Worm (Caenorhabditis elegans) whole organism, L3 larva: Measurements from ENCODE around the gene T26C12.2.

Experiments
- R02D3.7 ChIP-seq: fragments of 150-350 bp; optimal IDR thresholded peaks from 2 replicates; lab custom pipeline; 2014; ENCODE audit warnings: missing biosample characterization, missing genetic modification characterization
- elt-3 ChIP-seq, 3 experiments: fragments of 150-350 bp in 1 of 3; sonication (generic microtip) in 2 of 3; optimal IDR thresholded peaks; 2 replicates in 2 of 3; 4 replicates in 1 of 3; lab custom pipeline; 2014 to 2017; ENCODE audit warnings: missing biosample characterization in 3 of 3, missing genetic modification characterization in 3 of 3
- fkh-10 ChIP-seq: sonication (generic microtip); optimal IDR thresholded peaks from 2 replicates; lab custom pipeline; 2017; ENCODE audit warnings: missing biosample characterization, missing genetic modification reagents, missing genetic modification characterization
- mdl-1 ChIP-seq: fragments of 150-350 bp; optimal IDR thresholded peaks from 2 replicates; lab custom pipeline; 2014; ENCODE audit warnings: missing biosample characterization, missing genetic modification characterization
- nhr-12 ChIP-seq: fragments of 150-350 bp; optimal IDR thresholded peaks from 2 replicates; lab custom pipeline; 2014; ENCODE audit warnings: missing biosample characterization, missing genetic modification characterization
- nhr-237 ChIP-seq: fragments of 150-350 bp; optimal IDR thresholded peaks from 2 replicates; lab custom pipeline; 2014; ENCODE audit warnings: missing biosample characterization, missing genetic modification characterization
- nhr-76 ChIP-seq: fragments of 150-350 bp; sonication (generic microtip); optimal IDR thresholded peaks from 5 replicates; lab custom pipeline; 2014; ENCODE audit warnings: missing biosample characterization, missing genetic modification characterization
- nhr-77 ChIP-seq: fragments of 150-350 bp; optimal IDR thresholded peaks from 2 replicates; lab custom pipeline; 2014; ENCODE audit warnings: missing biosample characterization, missing genetic modification characterization
- snpc-4 ChIP-seq: fragments of 150-350 bp; optimal IDR thresholded peaks from 2 replicates; lab custom pipeline; 2014; ENCODE audit warnings: missing biosample characterization, missing genetic modification characterization
- unc-62 ChIP-seq: fragments of 150-350 bp; sonication (generic microtip); optimal IDR thresholded peaks from 4 replicates; lab custom pipeline; 2014; ENCODE audit warnings: missing biosample characterization, missing genetic modification reagents, missing genetic modification characterization
- ztf-11 ChIP-seq: fragments of 150-350 bp; optimal IDR thresholded peaks from 2 replicates; lab custom pipeline; 2014; ENCODE audit warnings: missing biosample characterization, missing genetic modification characterization

DNA sequence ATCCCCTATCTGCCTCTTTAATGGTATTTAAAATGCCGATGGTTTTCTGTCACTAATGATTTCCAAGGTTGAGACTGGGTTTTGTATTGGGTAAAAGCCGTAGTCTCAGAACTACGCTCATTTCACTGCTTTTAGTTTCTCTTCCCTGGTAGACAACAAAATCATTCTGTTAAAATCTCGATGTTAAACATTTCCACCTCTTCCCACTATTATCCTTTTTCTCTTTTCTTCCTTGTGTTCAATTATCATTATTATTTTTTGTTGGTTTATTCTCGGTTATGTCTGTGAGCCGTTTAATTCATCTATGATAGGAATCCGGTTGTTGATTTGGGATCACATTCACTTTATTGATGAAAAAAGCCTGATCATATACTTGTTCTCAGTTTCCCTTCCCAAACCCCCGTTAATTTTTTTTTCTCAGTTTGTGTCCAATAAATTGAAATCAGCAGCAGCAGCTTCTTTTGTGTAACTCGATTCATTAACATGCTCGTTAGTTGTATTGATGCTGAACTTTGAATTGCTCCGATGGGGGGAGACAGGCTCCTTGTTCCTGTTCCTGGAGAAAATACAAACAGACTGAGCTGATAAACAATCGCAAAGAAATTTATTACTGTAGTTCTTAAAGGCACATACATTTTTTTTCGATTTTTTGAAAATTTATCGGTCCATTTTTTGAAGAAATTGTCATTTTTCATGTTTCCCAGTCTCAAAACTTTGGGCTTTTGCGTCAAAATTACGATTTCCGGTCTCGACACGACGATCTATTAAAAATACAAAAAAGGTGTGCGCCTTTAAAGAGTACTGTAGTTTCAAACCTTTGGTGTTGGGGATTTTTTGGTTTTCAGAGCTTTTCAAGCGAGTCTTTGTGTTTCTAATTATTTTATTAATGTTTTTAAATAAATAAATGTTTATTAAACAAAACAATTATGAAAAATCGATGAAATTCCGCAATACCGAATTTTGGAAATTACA is 31.3 kb upstream of the T26C12.2 start:
- TF ChIP-seq elt-3 (tag; optimal IDR thresholded peaks at IDR 0.05; lab: Kevin White, UChicago) (no peak), unc-62 (GFP tag; lab: Kevin White, UChicago) (no peak), snpc-4 (tag; lab: Kevin White, UChicago) (no peak), nhr-76 (no peak), nhr-237 (tag; lab: Kevin White, UChicago) (no peak), mdl-1 (no peak), fkh-10 (GFP tag; lab: Kevin White, UChicago) (no peak), ztf-11 (tag; lab: Kevin White, UChicago) (no peak), nhr-12 (no peak), nhr-77 (tag; lab: Kevin White, UChicago) (no peak), R02D3.7 (tag; lab: Kevin White, UChicago) (no peak)
